Fruit fly (Drosophila melanogaster): Measurements from ENCODE around the gene CG7083.

Gene CG7083

dm6 chr3L:8340264-8341095 is at the start of gene CG7083, which contains the start of gene Prim1 (continued):
- TF ChIP-seq pan (optimal IDR thresholded peaks at IDR 0.05) (no peak), pan (GFP tag; optimal IDR thresholded peaks at IDR 0.05 in 1 of 2, IDR thresholded peaks at IDR 0.05 in 1 of 2) (peak in 1 of 2 experiments; percentile 64), CG3065 (GFP tag; optimal IDR thresholded peaks at IDR 0.05) (no peak), her (GFP tag; optimal IDR thresholded peaks at IDR 0.05) (peak; percentile 61), CG7271 (tag; optimal IDR thresholded peaks at IDR 0.05) (peak; percentile 31), fd64A (GFP tag; optimal IDR thresholded peaks at IDR 0.05) (no peak), CG13775 (GFP tag; optimal IDR thresholded peaks at IDR 0.05) (peak; percentile 68), Ada2b (GFP tag; IDR thresholded peaks at IDR 0.05) (peak; percentile 48; the same call in 1 of the 2 replicates), CG12236 (GFP tag; optimal IDR thresholded peaks at IDR 0.05) (peak; percentile 33), CG30403 (GFP tag; optimal IDR thresholded peaks at IDR 0.05) (peak; percentile 68), HLH54F (GFP tag; optimal IDR thresholded peaks at IDR 0.05) (peak; percentile 71), ewg (GFP tag; optimal IDR thresholded peaks at IDR 0.05) (peak; percentile 54), Mrtf (GFP tag; IDR thresholded peaks at IDR 0.05) (no peak), sima (GFP tag; optimal IDR thresholded peaks at IDR 0.05) (no peak), CG9215 (GFP tag; IDR thresholded peaks at IDR 0.05) (peak; percentile 27; the same call in 1 of the 2 replicates), chn (GFP tag; optimal IDR thresholded peaks at IDR 0.05) (peak; percentile 81), Ssrp (tag; optimal IDR thresholded peaks at IDR 0.05) (peak; percentile 14), pb (GFP tag; optimal IDR thresholded peaks at IDR 0.05) (peak; percentile 21), CG18011 (GFP tag; optimal IDR thresholded peaks at IDR 0.05) (peak; percentile 56), tap (tag; optimal IDR thresholded peaks at IDR 0.05) (peak; percentile 11), ara (GFP tag; IDR thresholded peaks at IDR 0.05) (peak; percentile 42; the same call in 1 of the 2 replicates), CG8359 (GFP tag; optimal IDR thresholded peaks at IDR 0.05; ENCODE audit: borderline replicate concordance) (no peak), stwl (tag; optimal IDR thresholded peaks at IDR 0.05) (peak; percentile 65), Bgb (GFP tag; IDR thresholded peaks at IDR 0.05; ENCODE audit: partially characterized antibody) (peak; percentile 29; the same call in 1 of the 2 replicates), Gug (GFP tag; IDR thresholded peaks at IDR 0.05) (peak; percentile 23; the same call in 1 of the 4 replicates), CG15601 (tag; optimal IDR thresholded peaks at IDR 0.05) (peak; percentile 34), Scr (GFP tag; IDR thresholded peaks at IDR 0.05; ENCODE audit: partially characterized antibody) (peak; percentile 48), CG18262 (tag; optimal IDR thresholded peaks at IDR 0.05) (peak; percentile 47), CG7928 (GFP tag; optimal IDR thresholded peaks at IDR 0.05) (peak; percentile 10), CG9932 (GFP tag; IDR thresholded peaks at IDR 0.05) (peak; percentile 50; the same call in 1 of the 2 replicates), CG15696 (tag; optimal IDR thresholded peaks at IDR 0.05) (peak; percentile 49), cato (GFP tag; optimal IDR thresholded peaks at IDR 0.05; ENCODE audit: borderline replicate concordance) (no peak), stc (GFP tag; IDR thresholded peaks at IDR 0.05) (peak; percentile 42; the same call in 1 of the 2 replicates), CG11695 (GFP tag; IDR thresholded peaks at IDR 0.05) (0 out of 3 replicates have a peak, but pooled peaks have one; percentile 6), gsb-n (tag; optimal IDR thresholded peaks at IDR 0.05) (peak; percentile 29), dmrt11E (tag; optimal IDR thresholded peaks at IDR 0.05) (peak; percentile 47), CG6175 (GFP tag; IDR thresholded peaks at IDR 0.05) (no peak), Hmr (GFP tag; optimal IDR thresholded peaks at IDR 0.05) (peak; percentile 54), CG11456 (GFP tag; IDR thresholded peaks at IDR 0.05) (0 out of 3 replicates have a peak, but pooled peaks have one; percentile 8), br (optimal IDR thresholded peaks at IDR 0.05) (no peak), CG2712 (tag; optimal IDR thresholded peaks at IDR 0.05) (peak; percentile 55), CG11560 (tag; IDR thresholded peaks at IDR 0.05) (no peak), Doc3 (GFP tag; IDR thresholded peaks at IDR 0.05; ENCODE audit: partially characterized antibody) (peak; percentile 34; the same call in 1 of the 3 replicates), fu2 (GFP tag; optimal IDR thresholded peaks at IDR 0.05) (peak; percentile 32), CG17361 (GFP tag; IDR thresholded peaks at IDR 0.05) (peak; percentile 60; the same call in 2 of the 3 replicates), Chrac-16 (GFP tag; optimal IDR thresholded peaks at IDR 0.05) (peak; percentile 55), Abd-B (GFP tag; optimal IDR thresholded peaks at IDR 0.05) (peak; percentile 50), CG12391 (tag; optimal IDR thresholded peaks at IDR 0.05) (peak; percentile 74)

Data from whole organism, embryonic.